Worm (Caenorhabditis elegans) whole organism, young adult: Measurements from ENCODE around the gene hsp-12.2.

Source experiments
- B0019.2 ChIP-seq: fragments of 200-800 bp; sonication (Bioruptor generic); conservative IDR thresholded peaks from 2 replicates; pipeline ENCODE4 v1.3.6; 2022; ENCODE audit warnings: missing genetic modification reagents, missing genetic modification characterization, missing compliant biosample characterization
- C06A6.2 ChIP-seq: fragments of 200-800 bp; sonication (Bioruptor generic); conservative IDR thresholded peaks from 2 replicates; pipeline ENCODE4 v1.3.6; 2022; ENCODE audit warnings: missing genetic modification characterization, missing compliant biosample characterization
- F10E7.11 ChIP-seq: sonication (generic microtip); optimal IDR thresholded peaks from 2 replicates; lab custom pipeline; 2017; ENCODE audit warnings: mild to moderate bottlenecking, missing genetic modification characterization, moderate library complexity, missing compliant biosample characterization
- F33H1.4 ChIP-seq: fragments of 200-800 bp; sonication (Bioruptor generic); IDR thresholded peaks from 2 replicates; pipeline ENCODE4 v1.3.6; 2022; ENCODE audit warnings: missing genetic modification reagents, missing genetic modification characterization, missing compliant biosample characterization
- Y79H2A.3 ChIP-seq: fragments of 200-800 bp; sonication (Bioruptor generic); conservative IDR thresholded peaks from 2 replicates; pipeline ENCODE4 v1.3.6; 2022; ENCODE audit warnings: missing genetic modification reagents, missing genetic modification characterization, missing compliant biosample characterization
- atf-7 ChIP-seq: sonication (generic microtip); optimal IDR thresholded peaks from 2 replicates; lab custom pipeline; 2017; ENCODE audit warnings: mild to moderate bottlenecking, missing genetic modification characterization, missing compliant biosample characterization
- athp-1 ChIP-seq: sonication (generic microtip); optimal IDR thresholded peaks from 2 replicates; lab custom pipeline; 2017; ENCODE audit warnings: mild to moderate bottlenecking, missing genetic modification characterization, missing compliant biosample characterization
- attf-3 ChIP-seq: fragments of 200-800 bp; sonication (Bioruptor generic); conservative IDR thresholded peaks from 2 replicates; pipeline ENCODE4 v1.3.6; 2022; ENCODE audit warnings: missing genetic modification reagents, missing genetic modification characterization, missing compliant biosample characterization
- attf-6 ChIP-seq: fragments of 200-800 bp; sonication (Bioruptor generic); IDR thresholded peaks from 2 replicates; pipeline ENCODE4 v1.3.6; 2022; ENCODE audit warnings: missing genetic modification reagents, missing genetic modification characterization, missing compliant biosample characterization
- bed-1 ChIP-seq: fragments of 200-800 bp; sonication (Bioruptor generic); IDR thresholded peaks from 2 replicates; pipeline ENCODE4 v1.3.6; 2022; ENCODE audit warnings: missing genetic modification reagents, missing genetic modification characterization, missing compliant biosample characterization
- cebp-2 ChIP-seq: fragments of 200-800 bp; sonication (Bioruptor generic); IDR thresholded peaks from 2 replicates; pipeline ENCODE4 v1.3.6; 2022; ENCODE audit warnings: missing genetic modification characterization, missing compliant biosample characterization
- ceh-58 ChIP-seq: fragments of 200-800 bp; sonication (Bioruptor generic); IDR thresholded peaks from 2 replicates; pipeline ENCODE4 v1.3.6; 2022; ENCODE audit warnings: missing genetic modification characterization, missing compliant biosample characterization
- chd-7 ChIP-seq: sonication (generic microtip); optimal IDR thresholded peaks from 2 replicates; lab custom pipeline; 2016; ENCODE audit warnings: mild to moderate bottlenecking, missing genetic modification characterization, moderate library complexity, missing compliant biosample characterization
- dox-1 ChIP-seq: fragments of 200-800 bp; sonication (Bioruptor generic); IDR thresholded peaks from 2 replicates; pipeline ENCODE4 v1.3.6; 2022; ENCODE audit warnings: missing genetic modification reagents, missing genetic modification characterization, missing compliant biosample characterization
- dpl-1 ChIP-seq: fragments of 150-350 bp; optimal IDR thresholded peaks from 2 replicates; lab custom pipeline; 2014; ENCODE audit warnings: missing biosample characterization, missing genetic modification reagents, missing genetic modification characterization
- efl-1 ChIP-seq: fragments of 150-350 bp; optimal IDR thresholded peaks from 2 replicates; lab custom pipeline; 2014; ENCODE audit warnings: missing biosample characterization, missing genetic modification reagents, missing genetic modification characterization
- egl-18 ChIP-seq: fragments of 200-800 bp; sonication (Bioruptor generic); IDR thresholded peaks from 2 replicates; pipeline ENCODE4 v1.3.6; 2022; ENCODE audit warnings: missing genetic modification reagents, missing genetic modification characterization, missing compliant biosample characterization
- egrh-3 ChIP-seq: fragments of 200-800 bp; sonication (Bioruptor generic); IDR thresholded peaks from 2 replicates; pipeline ENCODE4 v1.3.6; 2022; ENCODE audit warnings: missing genetic modification reagents, missing genetic modification characterization, missing compliant biosample characterization
- gei-17 ChIP-seq: fragments of 200-800 bp; sonication (Bioruptor generic); optimal IDR thresholded peaks from 2 replicates; lab custom pipeline; 2018; ENCODE audit warnings: mild to moderate bottlenecking, missing genetic modification characterization, missing compliant biosample characterization
- hmg-1.2 ChIP-seq: fragments of 200-800 bp; sonication (Bioruptor generic); IDR thresholded peaks from 2 replicates; pipeline ENCODE4 v1.3.6; 2022; ENCODE audit warnings: missing genetic modification reagents, missing genetic modification characterization, missing compliant biosample characterization
- hmg-20 ChIP-seq: fragments of 200-800 bp; sonication (Bioruptor generic); IDR thresholded peaks from 2 replicates; pipeline ENCODE4 v1.3.6; 2022; ENCODE audit warnings: missing genetic modification reagents, missing genetic modification characterization, missing compliant biosample characterization
- hrde-1 ChIP-seq: sonication (generic microtip); optimal IDR thresholded peaks from 2 replicates; lab custom pipeline; 2016; ENCODE audit warnings: missing genetic modification characterization, mild to moderate bottlenecking, missing compliant biosample characterization, moderate library complexity, missing genotype, missing genetic modification reagents, borderline replicate concordance
- lag-1 ChIP-seq: fragments of 200-800 bp; sonication (Bioruptor generic); IDR thresholded peaks from 2 replicates; pipeline ENCODE4 v1.3.6; 2022; ENCODE audit warnings: missing genetic modification reagents, missing genetic modification characterization, missing compliant biosample characterization
- lsy-27 ChIP-seq: sonication (generic microtip); optimal IDR thresholded peaks from 2 replicates; lab custom pipeline; 2017; ENCODE audit warnings: missing genetic modification characterization, mild to moderate bottlenecking, missing compliant biosample characterization, antibody characterized with exemption, missing genotype, borderline replicate concordance; ENCODE audit not compliant: insufficient read depth
- madf-3 ChIP-seq: fragments of 200-800 bp; sonication (Bioruptor generic); IDR thresholded peaks from 2 replicates; pipeline ENCODE4 v1.3.6; 2022; ENCODE audit warnings: missing genetic modification reagents, missing genetic modification characterization, missing compliant biosample characterization
- mel-28 ChIP-seq: sonication (generic microtip); optimal IDR thresholded peaks from 2 replicates; lab custom pipeline; 2016; ENCODE audit warnings: borderline replicate concordance, mild to moderate bottlenecking, missing genetic modification characterization, missing compliant biosample characterization
- nfya-1 ChIP-seq: sonication (generic microtip); optimal IDR thresholded peaks from 2 replicates; lab custom pipeline; 2017; ENCODE audit warnings: antibody characterized with exemption, missing compliant biosample characterization, missing genetic modification characterization, borderline replicate concordance; ENCODE audit not compliant: insufficient read depth
- pbrm-1 ChIP-seq: fragments of 200-800 bp; sonication (Bioruptor generic); IDR thresholded peaks from 2 replicates; pipeline ENCODE4 v1.3.6; 2022; ENCODE audit warnings: missing genetic modification reagents, missing genetic modification characterization, missing compliant biosample characterization
- pha-4 ChIP-seq: fragments of 150-350 bp; sonication (generic microtip); optimal IDR thresholded peaks from 2 replicates; lab custom pipeline; 2014; ENCODE audit warnings: missing biosample characterization, missing genetic modification reagents, missing genetic modification characterization
- rcor-1 ChIP-seq: fragments of 200-800 bp; sonication (Bioruptor generic); IDR thresholded peaks from 2 replicates; pipeline ENCODE4 v1.3.6; 2022; ENCODE audit warnings: missing genetic modification reagents, missing genetic modification characterization, missing compliant biosample characterization
- rec-8 ChIP-seq, 2 experiments: sonication (generic microtip); optimal IDR thresholded peaks; 2 replicates each; lab custom pipeline; 2016; ENCODE audit warnings: mild to moderate bottlenecking in 2 of 2, missing genetic modification characterization in 2 of 2, missing genetic modification reagents in 2 of 2, missing genotype in 2 of 2, missing biosample characterization in 1 of 2, missing compliant biosample characterization in 1 of 2, moderate library complexity in 1 of 2
- sdz-38 ChIP-seq: sonication (generic microtip); optimal IDR thresholded peaks from 2 replicates; lab custom pipeline; 2016; ENCODE audit warnings: missing genotype, missing genetic modification characterization, missing compliant biosample characterization
- snpc-3.4 ChIP-seq: sonication (generic microtip); optimal IDR thresholded peaks from 2 replicates; lab custom pipeline; 2017; ENCODE audit warnings: missing genetic modification characterization, mild to moderate bottlenecking, missing compliant biosample characterization, antibody characterized with exemption, moderate library complexity, missing genotype, missing genetic modification reagents
- sptf-2 ChIP-seq: fragments of 200-800 bp; sonication (Bioruptor generic); optimal IDR thresholded peaks from 2 replicates; lab custom pipeline; 2018; ENCODE audit warnings: mild to moderate bottlenecking, missing genetic modification characterization, missing compliant biosample characterization
- unc-130 ChIP-seq: sonication (generic microtip); optimal IDR thresholded peaks from 2 replicates; lab custom pipeline; 2016; ENCODE audit warnings: missing genetic modification reagents, missing genetic modification characterization, missing compliant biosample characterization
- xnd-1 ChIP-seq: sonication (generic microtip); optimal IDR thresholded peaks from 2 replicates; lab custom pipeline; 2016; ENCODE audit warnings: missing genotype, missing genetic modification reagents, missing genetic modification characterization, missing compliant biosample characterization

The hsp-12.2 gene

DNA sequence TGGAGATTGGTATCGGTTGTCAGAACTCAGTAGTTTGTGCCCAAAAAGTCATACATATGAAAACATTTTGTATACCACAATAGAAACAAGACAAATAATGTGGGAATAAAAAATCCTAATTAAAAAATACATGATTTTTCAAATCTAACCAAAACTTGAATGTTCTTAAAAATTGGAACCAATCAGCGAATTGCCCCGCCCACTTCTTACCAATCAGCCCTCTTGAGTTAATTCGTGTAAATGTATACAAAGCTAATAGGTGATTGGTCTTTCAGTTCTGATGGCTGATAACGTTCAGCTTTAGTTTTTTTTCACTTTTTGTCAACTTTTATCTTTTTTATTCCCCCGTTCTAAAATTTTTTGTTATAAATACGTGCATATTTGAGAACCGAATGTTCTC, 37.4 kb downstream of the hsp-12.2 start:
- TF ChIP-seq unc-130 (GFP tag; lab: Kevin White, UChicago) (no peak), athp-1 (no peak), nfya-1 (tag; lab: Kevin White, UChicago) (no peak), sptf-2 (GFP tag; lab: Kevin White, UChicago) (no peak)

DNA sequence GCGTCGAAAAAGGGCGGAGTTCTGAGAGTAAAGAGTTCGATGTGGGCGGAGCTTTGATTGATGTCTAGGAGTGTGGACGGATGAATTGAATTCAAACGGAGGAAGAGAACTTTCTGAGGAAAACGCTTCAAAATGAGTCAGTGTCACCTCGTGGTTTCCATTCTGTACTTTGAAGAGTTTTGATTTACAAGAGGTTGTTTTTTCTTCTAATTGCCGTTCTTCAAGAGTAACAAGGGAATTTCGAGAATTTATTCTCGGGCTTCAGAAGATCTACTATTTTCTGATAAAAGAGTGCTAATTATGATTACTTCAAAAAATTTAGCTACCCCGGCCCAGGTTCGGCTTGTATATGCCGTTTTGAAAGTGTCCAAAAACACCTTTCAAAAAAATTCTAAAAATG, 38.4 kb downstream of the hsp-12.2 start, which contains the start of gene C50C3.12:
TSS of gene C50C3.12 (plus strand) at position 301 of the 400 bp plus-strand sequence.
- TF ChIP-seq unc-130 (GFP tag; lab: Kevin White, UChicago) = no peak
- TF ChIP-seq dpl-1 (GFP tag; lab: Kevin White, UChicago) = no peak

- no peak for TF ChIP-seq bed-1 (GFP tag; lab: Robert Waterston, UW)
- TF ChIP-seq dox-1 = no peak
- no peak for TF ChIP-seq pha-4 (tag; lab: Kevin White, UChicago)
- TF ChIP-seq snpc-3.4 (tag; lab: Kevin White, UChicago) = no peak
- TF ChIP-seq rec-8 (tag; optimal IDR thresholded peaks at IDR 0.05; lab: Kevin White, UChicago) = no peak
- TF ChIP-seq Y79H2A.3 (GFP tag; lab: Robert Waterston, UW) = no peak
- no peak for TF ChIP-seq attf-6 (GFP tag; lab: Robert Waterston, UW)
- TF ChIP-seq atf-7 (tag; lab: Kevin White, UChicago) = no peak
- no peak for TF ChIP-seq chd-7 (tag; lab: Kevin White, UChicago)
- no peak for TF ChIP-seq pbrm-1 (GFP tag; lab: Robert Waterston, UW)
- TF ChIP-seq hrde-1 (tag; lab: Kevin White, UChicago) = no peak
- no peak for TF ChIP-seq attf-3 (GFP tag; lab: Robert Waterston, UW)
- TF ChIP-seq xnd-1 (tag; lab: Kevin White, UChicago) = no peak
- no peak for TF ChIP-seq efl-1 (GFP tag; lab: Kevin White, UChicago)
- no peak for TF ChIP-seq lag-1
These were observed 41.0 kb downstream of the hsp-12.2 start, which contains the start of gene C50C3.5 for ce11 chrIII:8178924-8179323. C50C3.5 (plus strand) TSS chrIII:8179224.

ce11 chrIII:8181581-8181980, 43.7 kb downstream of the hsp-12.2 start, which contains the start of gene spc-2:
spc-2 (plus strand) TSS chrIII:8181881.
- TF ChIP-seq B0019.2 (GFP tag; lab: Robert Waterston, UW) = no peak
- TF ChIP-seq F10E7.11 = no peak
- no peak for TF ChIP-seq bed-1 (GFP tag; lab: Robert Waterston, UW)
- no peak for TF ChIP-seq gei-17
- no peak for TF ChIP-seq sdz-38 (tag; lab: Kevin White, UChicago)
- no peak for TF ChIP-seq madf-3 (GFP tag; lab: Robert Waterston, UW)
- TF ChIP-seq unc-130 (GFP tag; lab: Kevin White, UChicago) = no peak
- no peak for TF ChIP-seq snpc-3.4 (tag; lab: Kevin White, UChicago)
- no peak for TF ChIP-seq sptf-2 (GFP tag; lab: Kevin White, UChicago)
- no peak for TF ChIP-seq F33H1.4

DNA sequence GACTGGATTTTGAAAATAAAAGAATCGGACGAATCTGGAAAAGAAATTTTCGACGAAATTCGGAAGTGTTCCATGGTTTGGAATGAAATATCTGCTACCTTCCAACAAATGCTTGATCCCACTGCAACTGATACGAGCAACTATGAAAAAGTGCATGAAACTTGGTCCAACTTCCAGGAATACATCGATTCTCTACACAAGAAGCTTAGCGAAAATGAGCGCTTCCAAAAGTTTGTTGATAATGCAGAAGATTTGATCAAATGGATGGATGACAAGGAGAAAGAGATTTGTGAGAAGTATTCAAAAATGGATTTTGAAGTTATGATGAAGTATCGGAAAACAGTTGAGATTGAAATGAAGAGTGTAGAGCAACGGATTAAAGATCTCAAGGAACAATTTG, 44.7 kb downstream of the hsp-12.2 start:
- TF ChIP-seq rcor-1 (GFP tag; lab: Robert Waterston, UW) (no peak), ceh-58 (no peak), hmg-20 (no peak), egrh-3 (no peak), mel-28 (tag; lab: Kevin White, UChicago) (no peak), cebp-2 (GFP tag; lab: Robert Waterston, UW) (no peak), egl-18 (GFP tag; lab: Robert Waterston, UW) (no peak), hmg-1.2 (GFP tag; lab: Robert Waterston, UW) (no peak), C06A6.2 (GFP tag; lab: Robert Waterston, UW) (no peak), lsy-27 (tag; lab: Kevin White, UChicago) (no peak), athp-1 (no peak)
